Fruit fly (Drosophila melanogaster) whole organism, embryonic: Measurements from ENCODE around the gene Cyt-c-p.

ENCODE experiments used
- BEAF-32 ChIP-seq: fragments of 200-800 bp; sonication (Bioruptor generic); optimal IDR thresholded peaks from 3 replicates; lab custom pipeline; 2017; ENCODE audit warnings: missing biosample characterization, missing genetic modification characterization, mild to moderate bottlenecking, moderate library complexity, missing genetic modification reagents
- Bteb2 ChIP-seq: fragments of 200-800 bp; sonication (Bioruptor generic); optimal IDR thresholded peaks from 2 replicates; lab custom pipeline; 2016; ENCODE audit warnings: missing biosample characterization, missing genetic modification characterization
- CG10267 ChIP-seq: fragments of 200-800 bp; sonication (Bioruptor generic); optimal IDR thresholded peaks from 2 replicates; lab custom pipeline; 2018; ENCODE audit warnings: missing biosample characterization, mild to moderate bottlenecking, missing genetic modification characterization, moderate library complexity
- CG10274 ChIP-seq: fragments of 200-800 bp; sonication (Bioruptor generic); optimal IDR thresholded peaks from 3 replicates; lab custom pipeline; 2017; ENCODE audit warnings: missing biosample characterization, mild to moderate bottlenecking, missing genetic modification characterization
- CG10366 ChIP-seq: fragments of 200-800 bp; sonication (Bioruptor generic); IDR thresholded peaks from 2 replicates; pipeline ENCODE4 v1.3.6; 2022; ENCODE audit warnings: missing biosample characterization, missing genetic modification characterization
- CG10462 ChIP-seq: fragments of 200-800 bp; sonication (Bioruptor generic); optimal IDR thresholded peaks from 2 replicates; lab custom pipeline; 2016; ENCODE audit warnings: missing biosample characterization, missing genetic modification characterization
- CG10979 ChIP-seq: fragments of 200-800 bp; sonication (Bioruptor generic); optimal IDR thresholded peaks from 2 replicates; lab custom pipeline; 2018; ENCODE audit warnings: missing biosample characterization, mild to moderate bottlenecking, missing genetic modification characterization, moderate library complexity
- CG11723 ChIP-seq: fragments of 200-800 bp; sonication (Bioruptor generic); optimal IDR thresholded peaks from 2 replicates; lab custom pipeline; 2017; ENCODE audit warnings: missing biosample characterization, mild to moderate bottlenecking, missing genetic modification characterization
- CG14860 ChIP-seq: fragments of 200-800 bp; sonication (Bioruptor generic); IDR thresholded peaks from 3 replicates; pipeline ENCODE4 v1.3.6; 2022; ENCODE audit warnings: missing biosample characterization, missing genetic modification characterization; ENCODE audit not compliant: partially characterized antibody
- CG1603 ChIP-seq: fragments of 200-800 bp; sonication (Bioruptor generic); optimal IDR thresholded peaks from 2 replicates; lab custom pipeline; 2019; ENCODE audit warnings: missing biosample characterization, mild to moderate bottlenecking, missing genetic modification characterization, moderate library complexity
- CG17328 ChIP-seq: fragments of 200-800 bp; sonication (Bioruptor generic); IDR thresholded peaks from 2 replicates; pipeline ENCODE4 v1.3.6; 2022; ENCODE audit warnings: missing biosample characterization, missing genetic modification characterization
- CG17829 ChIP-seq: fragments of 200-800 bp; optimal IDR thresholded peaks from 2 replicates; lab custom pipeline; 2019; ENCODE audit warnings: missing biosample characterization, mild to moderate bottlenecking, missing genetic modification characterization, moderate library complexity
- CG17912 ChIP-seq: fragments of 200-800 bp; sonication (Bioruptor generic); optimal IDR thresholded peaks from 2 replicates; lab custom pipeline; 2018; ENCODE audit warnings: missing biosample characterization, mild to moderate bottlenecking, missing genetic modification characterization
- CG18476 ChIP-seq: fragments of 200-800 bp; sonication (Bioruptor generic); optimal IDR thresholded peaks from 2 replicates; lab custom pipeline; 2016; ENCODE audit warnings: missing biosample characterization, mild to moderate bottlenecking, missing genetic modification characterization
- CG30020 ChIP-seq: fragments of 200-800 bp; optimal IDR thresholded peaks from 2 replicates; lab custom pipeline; 2019; ENCODE audit warnings: missing biosample characterization, mild to moderate bottlenecking, missing genetic modification characterization, moderate library complexity
- CG30403 ChIP-seq: fragments of 200-800 bp; sonication (Bioruptor generic); optimal IDR thresholded peaks from 3 replicates; lab custom pipeline; 2016; ENCODE audit warnings: missing biosample characterization, missing genetic modification characterization
- CG3407 ChIP-seq: fragments of 200-800 bp; sonication (Bioruptor generic); optimal IDR thresholded peaks from 2 replicates; lab custom pipeline; 2018; ENCODE audit warnings: missing biosample characterization, mild to moderate bottlenecking, missing genetic modification characterization
- CG3995 ChIP-seq: fragments of 200-800 bp; sonication (Bioruptor generic); optimal IDR thresholded peaks from 3 replicates; lab custom pipeline; 2016; ENCODE audit warnings: missing biosample characterization, missing genetic modification characterization
- CG42726 ChIP-seq: fragments of 200-800 bp; sonication (Bioruptor generic); IDR thresholded peaks from 2 replicates; pipeline ENCODE4 v1.3.6; 2022; ENCODE audit warnings: missing biosample characterization, missing genetic modification characterization; ENCODE audit not compliant: partially characterized antibody
- CG5953 ChIP-seq: fragments of 200-800 bp; sonication (Bioruptor generic); IDR thresholded peaks from 2 replicates; pipeline ENCODE4 v1.3.6; 2022; ENCODE audit warnings: missing biosample characterization, missing genetic modification characterization
- CG6175 ChIP-seq: fragments of 200-800 bp; sonication (Bioruptor generic); IDR thresholded peaks from 3 replicates; pipeline ENCODE4 v1.3.6; 2022; ENCODE audit warnings: missing biosample characterization, missing genetic modification characterization
- CG8924 ChIP-seq: fragments of 200-800 bp; optimal IDR thresholded peaks from 3 replicates; lab custom pipeline; 2019; ENCODE audit warnings: missing biosample characterization, mild to moderate bottlenecking, missing genetic modification characterization, moderate library complexity
- CG9876 ChIP-seq: fragments of 200-800 bp; sonication (Bioruptor generic); optimal IDR thresholded peaks from 2 replicates; lab custom pipeline; 2016; ENCODE audit warnings: missing biosample characterization, missing genetic modification characterization
- D19A ChIP-seq: fragments of 200-800 bp; optimal IDR thresholded peaks from 3 replicates; lab custom pipeline; 2019; ENCODE audit warnings: missing biosample characterization, mild to moderate bottlenecking, missing genetic modification characterization, moderate library complexity
- Dll ChIP-seq: fragments of 200-800 bp; sonication (Bioruptor generic); IDR thresholded peaks from 4 replicates; pipeline ENCODE4 v1.3.6; 2022; ENCODE audit warnings: missing biosample characterization, missing genetic modification characterization; ENCODE audit not compliant: partially characterized antibody
- Dp ChIP-seq: fragments of 200-800 bp; sonication (Bioruptor generic); optimal IDR thresholded peaks from 2 replicates; lab custom pipeline; 2018; ENCODE audit warnings: missing biosample characterization, mild to moderate bottlenecking, missing genetic modification characterization, moderate library complexity
- ERR ChIP-seq: fragments of 200-800 bp; sonication (Bioruptor generic); optimal IDR thresholded peaks from 2 replicates; lab custom pipeline; 2016; ENCODE audit warnings: missing biosample characterization, missing genetic modification characterization
- HLH54F ChIP-seq: fragments of 200-800 bp; sonication (Bioruptor generic); optimal IDR thresholded peaks from 3 replicates; lab custom pipeline; 2016; ENCODE audit warnings: missing biosample characterization, missing genetic modification characterization
- Hmr ChIP-seq: fragments of 200-800 bp; sonication (Bioruptor generic); optimal IDR thresholded peaks from 3 replicates; lab custom pipeline; 2017; ENCODE audit warnings: mild to moderate bottlenecking, missing biosample characterization, missing genetic modification reagents, missing genetic modification characterization
- Meics ChIP-seq: fragments of 200-800 bp; sonication (Bioruptor generic); optimal IDR thresholded peaks from 2 replicates; lab custom pipeline; 2017; ENCODE audit warnings: missing biosample characterization, mild to moderate bottlenecking, missing genetic modification characterization
- Sox100B ChIP-seq: fragments of 200-800 bp; sonication (Bioruptor generic); optimal IDR thresholded peaks from 3 replicates; lab custom pipeline; 2018; ENCODE audit warnings: missing biosample characterization, mild to moderate bottlenecking, missing genetic modification characterization
- YL-1 ChIP-seq: fragments of 200-800 bp; sonication (Bioruptor generic); optimal IDR thresholded peaks from 3 replicates; lab custom pipeline; 2017; ENCODE audit warnings: missing biosample characterization, mild to moderate bottlenecking, missing genetic modification characterization
- corto ChIP-seq: fragments of 200-800 bp; sonication (Bioruptor generic); optimal IDR thresholded peaks from 2 replicates; lab custom pipeline; 2016; ENCODE audit warnings: missing biosample characterization, mild to moderate bottlenecking, missing genetic modification characterization, moderate library complexity
- dysf ChIP-seq: fragments of 200-800 bp; sonication (Bioruptor generic); IDR thresholded peaks from 3 replicates; pipeline ENCODE4 v1.3.6; 2022; ENCODE audit warnings: missing biosample characterization, missing genetic modification characterization
- ewg ChIP-seq: fragments of 200-800 bp; sonication (Bioruptor generic); optimal IDR thresholded peaks from 3 replicates; lab custom pipeline; 2017; ENCODE audit warnings: mild to moderate bottlenecking, missing biosample characterization, missing genetic modification reagents, missing genetic modification characterization
- gce ChIP-seq: fragments of 200-800 bp; sonication (Bioruptor generic); IDR thresholded peaks from 3 replicates; pipeline ENCODE4 v1.3.6; 2022; ENCODE audit warnings: missing biosample characterization, missing genetic modification characterization
- gsb ChIP-seq: fragments of 200-800 bp; sonication (Bioruptor generic); IDR thresholded peaks from 2 replicates; pipeline ENCODE4 v1.3.6; 2022; ENCODE audit warnings: missing biosample characterization, missing genetic modification characterization
- hkb ChIP-seq, 2 experiments: fragments of 200-800 bp in 1 of 2; fragments of >200 bp in 1 of 2; sonication (Bioruptor generic) in 1 of 2; IDR thresholded peaks in 1 of 2; optimal IDR thresholded peaks in 1 of 2; 2 replicates each; pipeline versions ENCODE4 v1.3.6 to Lab custom; 2017 to 2022; ENCODE audit warnings: missing biosample characterization in 1 of 2, missing genetic modification characterization in 1 of 2
- prd ChIP-seq, 3 experiments: fragments of >200 bp in 2 of 3; fragments of 200-800 bp in 1 of 3; sonication (Bioruptor generic) in 1 of 3; optimal IDR thresholded peaks in 2 of 3; IDR thresholded peaks in 1 of 3; 2 replicates in 2 of 3; 3 replicates in 1 of 3; pipeline versions ENCODE4 v1.3.6 to Lab custom; 2017 to 2022; ENCODE audit warnings: missing biosample characterization in 1 of 3, missing genetic modification characterization in 1 of 3
- pros ChIP-seq: fragments of 200-800 bp; sonication (Bioruptor generic); optimal IDR thresholded peaks from 3 replicates; lab custom pipeline; 2019; ENCODE audit warnings: missing biosample characterization, mild to moderate bottlenecking, missing genetic modification characterization, moderate library complexity
- sc ChIP-seq, 3 experiments: fragments of >200 bp in 2 of 3; fragments of 200-800 bp in 1 of 3; sonication (Bioruptor generic) in 1 of 3; optimal IDR thresholded peaks; 2 replicates in 2 of 3; 3 replicates in 1 of 3; lab custom pipeline; 2017; ENCODE audit warnings: mild to moderate bottlenecking in 1 of 3, missing biosample characterization in 1 of 3, missing genetic modification characterization in 1 of 3, missing genetic modification reagents in 1 of 3
- scrt ChIP-seq: fragments of 200-800 bp; sonication (Bioruptor generic); optimal IDR thresholded peaks from 2 replicates; lab custom pipeline; 2018; ENCODE audit warnings: missing biosample characterization, mild to moderate bottlenecking, missing genetic modification characterization, moderate library complexity
- tgo ChIP-seq: fragments of 200-800 bp; sonication (Bioruptor generic); IDR thresholded peaks from 3 replicates; pipeline ENCODE4 v1.3.6; 2022; ENCODE audit warnings: missing biosample characterization, missing genetic modification characterization
- trem ChIP-seq: fragments of 200-800 bp; optimal IDR thresholded peaks from 3 replicates; lab custom pipeline; 2019; ENCODE audit warnings: missing biosample characterization, mild to moderate bottlenecking, missing genetic modification characterization, moderate library complexity
- vvl ChIP-seq: fragments of 200-800 bp; sonication (Bioruptor generic); IDR thresholded peaks from 2 replicates; pipeline ENCODE4 v1.3.6; 2022; ENCODE audit warnings: missing biosample characterization, missing genetic modification characterization
- zen2 ChIP-seq: fragments of 200-800 bp; sonication (Bioruptor generic); IDR thresholded peaks from 3 replicates; pipeline ENCODE4 v1.3.6; 2022; ENCODE audit warnings: missing biosample characterization, missing genetic modification characterization; ENCODE audit not compliant: partially characterized antibody
- zf30C ChIP-seq: fragments of 200-800 bp; sonication (Bioruptor generic); optimal IDR thresholded peaks from 3 replicates; lab custom pipeline; 2018; ENCODE audit warnings: missing biosample characterization, mild to moderate bottlenecking, missing genetic modification characterization

Gene Cyt-c-p

DNA sequence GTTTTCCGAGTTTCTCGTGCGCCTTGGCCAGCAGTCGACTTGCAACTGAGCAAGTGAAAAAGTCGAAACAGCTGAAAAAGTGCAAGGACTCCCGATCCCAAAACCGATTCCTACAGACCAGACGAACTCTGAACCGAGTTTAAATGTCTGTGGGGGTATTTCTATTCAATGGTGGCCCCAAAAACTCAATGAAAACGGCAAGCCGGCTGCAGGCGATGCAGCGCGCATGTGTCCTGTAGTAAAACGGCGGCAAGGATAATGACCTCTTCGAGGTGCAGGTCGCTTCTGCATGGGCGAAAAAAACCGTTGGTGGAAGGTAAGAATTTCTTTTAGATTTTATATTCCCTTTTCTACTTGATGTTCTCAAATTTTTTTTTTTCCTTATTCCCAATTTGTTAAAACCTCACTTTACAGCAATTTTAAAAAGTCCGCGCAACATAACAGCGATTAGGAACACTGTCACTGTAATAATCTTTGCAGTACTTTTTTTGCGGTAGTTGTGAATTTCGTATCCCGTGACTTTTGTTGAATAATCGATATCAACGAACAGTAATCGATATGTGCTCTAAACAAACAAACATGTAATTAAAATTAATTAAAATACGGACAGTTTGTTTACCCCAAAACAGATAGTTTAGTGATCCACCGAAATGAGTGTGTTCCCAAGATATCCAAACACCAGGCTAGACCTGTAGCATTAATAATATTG is 42.9 kb upstream of the Cyt-c-p start, which contains the start of the genes Trpgamma and her (continued):
- TF ChIP-seq CG5953 (GFP tag; lab: Robert Waterston, UW) (no peak), CG10979 (no peak), CG3995 (GFP tag; lab: Kevin White, UChicago) (peak; percentile 99), Dp (GFP tag; lab: Kevin White, UChicago) (peak; percentile 94), CG30403 (peak; percentile 0), trem (tag; lab: Kevin White, UChicago) (peak; percentile 52), CG6175 (GFP tag; lab: Robert Waterston, UW) (no peak), CG9876 (GFP tag; lab: Kevin White, UChicago) (no peak), gce (GFP tag; lab: Robert Waterston, UW) (no peak), ewg (peak; percentile 58), sc (optimal IDR thresholded peaks at IDR 0.05; lab: Kevin White, UChicago) (no peak), sc (GFP tag; optimal IDR thresholded peaks at IDR 0.05; lab: Kevin White, UChicago) (no peak), gsb (GFP tag; lab: Robert Waterston, UW) (no peak), CG1603 (tag; lab: Kevin White, UChicago) (peak; percentile 78), CG14860 (peak; percentile 81), scrt (GFP tag; lab: Kevin White, UChicago) (no peak), CG8924 (peak; percentile 11), CG18476 (GFP tag; lab: Kevin White, UChicago) (no peak), CG3407 (GFP tag; lab: Kevin White, UChicago) (no peak), pros (GFP tag; lab: Kevin White, UChicago) (no peak), corto (GFP tag; lab: Kevin White, UChicago) (no peak), CG42726 (GFP tag; lab: Robert Waterston, UW) (peak; percentile 78; the same call in 1 of the 2 replicates), CG10267 (peak; percentile 91), Sox100B (no peak), YL-1 (GFP tag; lab: Kevin White, UChicago) (peak; percentile 56), CG10366 (GFP tag; lab: Robert Waterston, UW) (no peak), HLH54F (GFP tag; lab: Kevin White, UChicago) (no peak), CG11723 (GFP tag; lab: Kevin White, UChicago) (no peak), CG10462 (no peak), tgo (GFP tag; lab: Robert Waterston, UW) (no peak), zf30C (GFP tag; lab: Kevin White, UChicago) (no peak), vvl (GFP tag; lab: Robert Waterston, UW) (0 out of 2 replicates have a peak, but pooled peaks have one; percentile 46), Meics (GFP tag; lab: Kevin White, UChicago) (no peak), CG30020 (tag; lab: Kevin White, UChicago) (peak; percentile 41), CG17829 (tag; lab: Kevin White, UChicago) (peak; percentile 25), CG17912 (GFP tag; lab: Kevin White, UChicago) (no peak), Bteb2 (GFP tag; lab: Kevin White, UChicago) (no peak), BEAF-32 (GFP tag; lab: Kevin White, UChicago) (peak; percentile 90), Hmr (GFP tag; lab: Kevin White, UChicago) (peak; percentile 48), Dll (GFP tag; lab: Robert Waterston, UW) (peak; percentile 95), zen2 (GFP tag; lab: Robert Waterston, UW) (peak; percentile 90), prd (optimal IDR thresholded peaks at IDR 0.05; lab: Kevin White, UChicago) (no peak), prd (GFP tag; IDR thresholded peaks at IDR 0.05; lab: Robert Waterston, UW) (no peak), dysf (no peak), CG17328 (GFP tag; lab: Robert Waterston, UW) (no peak), CG10274 (GFP tag; lab: Kevin White, UChicago) (no peak), hkb (optimal IDR thresholded peaks at IDR 0.05; lab: Kevin White, UChicago) (no peak), hkb (GFP tag; IDR thresholded peaks at IDR 0.05; lab: Robert Waterston, UW) (no peak), ERR (GFP tag; lab: Kevin White, UChicago) (no peak), D19A (tag; lab: Kevin White, UChicago) (no peak)
